Worm (Caenorhabditis elegans): Measurements from ENCODE around the gene sth-1.
A peak's percentile ranks its signal among the peaks of the same experiment; 100 is the strongest.

Gene sth-1

DNA sequence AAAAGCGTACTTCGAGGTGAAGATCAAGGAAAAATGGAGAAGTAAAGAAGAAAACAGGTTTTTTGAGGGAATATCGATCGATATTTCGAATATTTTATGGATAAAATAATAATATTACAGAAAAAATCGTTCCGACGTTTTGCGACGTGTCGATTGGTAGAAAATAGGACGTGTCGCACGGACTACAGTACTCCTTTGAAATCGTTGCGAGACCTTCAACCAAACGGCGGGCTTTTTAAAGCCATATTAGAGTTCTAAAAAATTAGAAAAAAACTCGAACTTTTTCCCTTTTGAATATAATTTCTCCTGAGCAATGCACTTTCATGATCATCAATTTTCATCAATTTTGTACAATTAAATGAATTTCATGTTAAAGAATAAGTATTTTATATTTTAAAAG is 41.8 kb upstream of the sth-1 start, which contains the start of gene Y97E10AR.4:
TSS of gene Y97E10AR.4 (minus strand) at position 131 of the 400 bp plus-strand sequence.
- no peak for TF ChIP-seq let-607 (tag; optimal IDR thresholded peaks at IDR 0.05)
- TF ChIP-seq D2030.7 (GFP tag; IDR thresholded peaks at IDR 0.05): no peak
- TF ChIP-seq snpc-1.1 (tag; optimal IDR thresholded peaks at IDR 0.05; ENCODE audit: insufficient read depth): no peak
- no peak for TF ChIP-seq sea-2 (GFP tag; IDR thresholded peaks at IDR 0.05)
- no peak for TF ChIP-seq Y53F4B.3 (GFP tag; IDR thresholded peaks at IDR 0.05)
- TF ChIP-seq rpc-1 (optimal IDR thresholded peaks at IDR 0.05): no peak
- TF ChIP-seq rpc-1 (tag; optimal IDR thresholded peaks at IDR 0.05): no peak
- no peak for TF ChIP-seq F55B11.4 (tag; optimal IDR thresholded peaks at IDR 0.05; ENCODE audit: borderline replicate concordance, insufficient read depth)
- no peak for TF ChIP-seq fkh-3 (tag; optimal IDR thresholded peaks at IDR 0.05)
- TF ChIP-seq ama-1 (optimal IDR thresholded peaks at IDR 0.05): no peak
- TF ChIP-seq ama-1 (GFP tag; optimal IDR thresholded peaks at IDR 0.05): no peak
- TF ChIP-seq gei-17 (GFP tag; optimal IDR thresholded peaks at IDR 0.05): no peak
- no peak for TF ChIP-seq snpc-4 (GFP tag; optimal IDR thresholded peaks at IDR 0.05)
- peak in 1 of 4 experiments; percentile 6 for TF ChIP-seq snpc-4 (tag; optimal IDR thresholded peaks at IDR 0.05)
- TF ChIP-seq nhr-90 (tag; optimal IDR thresholded peaks at IDR 0.05): no peak
- TF ChIP-seq madf-8 (GFP tag; conservative IDR thresholded peaks at IDR 0.05): 0 out of 2 replicates have a peak, but pooled peaks have one; percentile 26
- TF ChIP-seq somi-1 (GFP tag; optimal IDR thresholded peaks at IDR 0.05): no peak
- no peak for TF ChIP-seq ztf-26 (tag; optimal IDR thresholded peaks at IDR 0.05)
- no peak for TF ChIP-seq hrde-1 (tag; optimal IDR thresholded peaks at IDR 0.05; ENCODE audit: borderline replicate concordance)
- TF ChIP-seq F33H1.4 (GFP tag; IDR thresholded peaks at IDR 0.05): peak; percentile 57
- TF ChIP-seq lsl-1 (GFP tag; optimal IDR thresholded peaks at IDR 0.05): peak; percentile 66
- peak; percentile 8 for TF ChIP-seq snpc-1.3 (tag; optimal IDR thresholded peaks at IDR 0.05; ENCODE audit: insufficient read depth)
- no peak for TF ChIP-seq B0261.1 (tag; optimal IDR thresholded peaks at IDR 0.05)
- TF ChIP-seq F39B2.1 (GFP tag; IDR thresholded peaks at IDR 0.05): no peak
- no peak for TF ChIP-seq mes-4 (tag; optimal IDR thresholded peaks at IDR 0.05)
- no peak for TF ChIP-seq cebp-1 (GFP tag; IDR thresholded peaks at IDR 0.05)
- TF ChIP-seq cebp-1 (tag; optimal IDR thresholded peaks at IDR 0.05): no peak
- no peak for TF ChIP-seq egl-18 (GFP tag; IDR thresholded peaks at IDR 0.05)
- no peak for TF ChIP-seq lir-1 (GFP tag; conservative IDR thresholded peaks at IDR 0.05)
- TF ChIP-seq F57C9.4 (tag; optimal IDR thresholded peaks at IDR 0.05): no peak
- no peak for TF ChIP-seq zim-3 (tag; optimal IDR thresholded peaks at IDR 0.05)
- no peak for TF ChIP-seq ekl-4 (GFP tag; IDR thresholded peaks at IDR 0.05)
- TF ChIP-seq hlh-12 (tag; optimal IDR thresholded peaks at IDR 0.05): no peak
- no peak for TF ChIP-seq Y95B8A.8 (GFP tag; IDR thresholded peaks at IDR 0.05)
- no peak for TF ChIP-seq F22D6.2 (tag; optimal IDR thresholded peaks at IDR 0.05)
- no peak for TF ChIP-seq lag-1 (GFP tag; IDR thresholded peaks at IDR 0.05)
- TF ChIP-seq Y67H2A.10 (GFP tag; conservative IDR thresholded peaks at IDR 0.05): no peak
- TF ChIP-seq bed-2 (GFP tag; IDR thresholded peaks at IDR 0.05): no peak
- TF ChIP-seq unc-130 (GFP tag; optimal IDR thresholded peaks at IDR 0.05): no peak
- TF ChIP-seq xnd-1 (tag; optimal IDR thresholded peaks at IDR 0.05): no peak
- TF ChIP-seq bed-1 (GFP tag; IDR thresholded peaks at IDR 0.05): no peak
- no peak for TF ChIP-seq aptf-2 (GFP tag; conservative IDR thresholded peaks at IDR 0.05)
- no peak for TF ChIP-seq dpl-1 (GFP tag; optimal IDR thresholded peaks at IDR 0.05)
- no peak for TF ChIP-seq nfya-2 (GFP tag; IDR thresholded peaks at IDR 0.05)
- no peak for TF ChIP-seq mcd-1 (GFP tag; IDR thresholded peaks at IDR 0.05)
- TF ChIP-seq F37B4.10 (GFP tag; IDR thresholded peaks at IDR 0.05): no peak
- TF ChIP-seq hmg-1.2 (GFP tag; IDR thresholded peaks at IDR 0.05): 0 out of 2 replicates have a peak, but pooled peaks have one; percentile 7
- no peak for TF ChIP-seq sdz-38 (tag; optimal IDR thresholded peaks at IDR 0.05)
- no peak for TF ChIP-seq madf-3 (GFP tag; IDR thresholded peaks at IDR 0.05)
- peak; percentile 39; the same call in 1 of the 2 replicates for TF ChIP-seq madf-6 (GFP tag; IDR thresholded peaks at IDR 0.05)

All from whole organism, young adult.